Worm (Caenorhabditis elegans): Measurements from ENCODE around the gene T05A7.3.
A peak's percentile ranks its signal among the peaks of the same experiment; 100 is the strongest.

The T05A7.3 gene

ce11 chrII:4686941-4687340 is 11.4 kb downstream of the T05A7.3 start, which contains the start of gene sre-39:
sre-39 (plus strand) TSS chrII:4687241.
- TF ChIP-seq elt-1 (tag; optimal IDR thresholded peaks at IDR 0.05; ENCODE audit: borderline replicate concordance, insufficient read depth) = no peak
- no peak for TF ChIP-seq zip-8 (tag; optimal IDR thresholded peaks at IDR 0.05)
- no peak for TF ChIP-seq unc-62 (GFP tag; optimal IDR thresholded peaks at IDR 0.05)
- no peak for TF ChIP-seq sptf-1 (tag; optimal IDR thresholded peaks at IDR 0.05)
- TF ChIP-seq mep-1 (tag; optimal IDR thresholded peaks at IDR 0.05) = no peak
- no peak for TF ChIP-seq ztf-11 (tag; optimal IDR thresholded peaks at IDR 0.05)
- TF ChIP-seq M03D4.4 (tag; optimal IDR thresholded peaks at IDR 0.05) = no peak
- TF ChIP-seq hlh-1 (tag; optimal IDR thresholded peaks at IDR 0.05) = no peak
- TF ChIP-seq lin-32 (GFP tag; optimal IDR thresholded peaks at IDR 0.05) = no peak
- no peak for TF ChIP-seq elt-3 (tag; optimal IDR thresholded peaks at IDR 0.05)
- TF ChIP-seq ceh-43 (GFP tag; optimal IDR thresholded peaks at IDR 0.05) = no peak
- no peak for TF ChIP-seq mab-5 (tag; optimal IDR thresholded peaks at IDR 0.05)
- TF ChIP-seq bed-3 (GFP tag; optimal IDR thresholded peaks at IDR 0.05) = no peak
- TF ChIP-seq lin-13 (tag; optimal IDR thresholded peaks at IDR 0.05) = no peak
- no peak for TF ChIP-seq drap-1 (GFP tag; optimal IDR thresholded peaks at IDR 0.05)
- TF ChIP-seq ham-2 (GFP tag; optimal IDR thresholded peaks at IDR 0.05) = no peak

- TF ChIP-seq ceh-39 (tag; optimal IDR thresholded peaks at IDR 0.05) (no peak), unc-39 (tag; optimal IDR thresholded peaks at IDR 0.05) (no peak)
Measured at ce11 chrII:4689477-4689876, 13.9 kb downstream of the T05A7.3 start, which contains the start of gene F10G7.12. F10G7.12 (plus strand) TSS chrII:4689777.

ce11 chrII:4693129-4693528 is 17.5 kb downstream of the T05A7.3 start, which contains the start of gene F10G7.5:
F10G7.5 (plus strand) TSS chrII:4693414.
- TF ChIP-seq pha-4 (tag; optimal IDR thresholded peaks at IDR 0.05) = peak; percentile 47
- no peak for TF ChIP-seq ham-2 (GFP tag; optimal IDR thresholded peaks at IDR 0.05)
- no peak for TF ChIP-seq elt-3 (tag; optimal IDR thresholded peaks at IDR 0.05)

ce11 chrII:4696055-4696454 is 20.5 kb downstream of the T05A7.3 start:
- no peak for TF ChIP-seq pha-4 (tag; optimal IDR thresholded peaks at IDR 0.05)
- no peak for TF ChIP-seq mab-5 (tag; optimal IDR thresholded peaks at IDR 0.05)
- TF ChIP-seq ham-2 (GFP tag; optimal IDR thresholded peaks at IDR 0.05) = no peak
- TF ChIP-seq flh-1 (GFP tag; optimal IDR thresholded peaks at IDR 0.05) = no peak
- no peak for TF ChIP-seq hlh-1 (tag; optimal IDR thresholded peaks at IDR 0.05)
- no peak for TF ChIP-seq nhr-76 (tag; optimal IDR thresholded peaks at IDR 0.05)
- no peak for TF ChIP-seq ztf-11 (tag; optimal IDR thresholded peaks at IDR 0.05)
- no peak for TF ChIP-seq unc-120 (tag; optimal IDR thresholded peaks at IDR 0.05; ENCODE audit: poor library complexity, severe bottlenecking)
- TF ChIP-seq blmp-1 (tag; optimal IDR thresholded peaks at IDR 0.05) = no peak
- no peak for TF ChIP-seq ceh-43 (GFP tag; optimal IDR thresholded peaks at IDR 0.05)
- no peak for TF ChIP-seq ceh-83 (GFP tag; optimal IDR thresholded peaks at IDR 0.05)
- no peak for TF ChIP-seq lin-13 (tag; optimal IDR thresholded peaks at IDR 0.05)
- TF ChIP-seq mls-2 (tag; optimal IDR thresholded peaks at IDR 0.05) = no peak
- no peak for TF ChIP-seq nhr-237 (tag; optimal IDR thresholded peaks at IDR 0.05)
- TF ChIP-seq tbx-8 (GFP tag; optimal IDR thresholded peaks at IDR 0.05) = no peak
- no peak for TF ChIP-seq elt-1 (tag; optimal IDR thresholded peaks at IDR 0.05; ENCODE audit: borderline replicate concordance, insufficient read depth)
- no peak for TF ChIP-seq unc-39 (tag; optimal IDR thresholded peaks at IDR 0.05)
- no peak for TF ChIP-seq elt-3 (tag; optimal IDR thresholded peaks at IDR 0.05)
- no peak for TF ChIP-seq sem-2 (GFP tag; optimal IDR thresholded peaks at IDR 0.05)
- TF ChIP-seq zip-8 (tag; optimal IDR thresholded peaks at IDR 0.05) = no peak

ce11 chrII:4698266-4698771 is 22.7 kb downstream of the T05A7.3 start, which contains the start of the genes rpn-5 and scc-1:
rpn-5 (minus strand) TSS chrII:4698427.
scc-1 (plus strand) TSS chrII:4698721.
- peak; percentile 80 for TF ChIP-seq ces-1 (GFP tag; optimal IDR thresholded peaks at IDR 0.05)
- TF ChIP-seq bed-3 (GFP tag; optimal IDR thresholded peaks at IDR 0.05) = no peak
- no peak for TF ChIP-seq cnd-1 (tag; optimal IDR thresholded peaks at IDR 0.05)
- no peak for TF ChIP-seq ceh-43 (GFP tag; optimal IDR thresholded peaks at IDR 0.05)
- peak; percentile 71 for TF ChIP-seq nhr-237 (tag; optimal IDR thresholded peaks at IDR 0.05)
- no peak for TF ChIP-seq unc-39 (tag; optimal IDR thresholded peaks at IDR 0.05)
- TF ChIP-seq snpc-4 (tag; optimal IDR thresholded peaks at IDR 0.05) = no peak
- no peak for TF ChIP-seq ham-2 (GFP tag; optimal IDR thresholded peaks at IDR 0.05)
- TF ChIP-seq hlh-1 (tag; optimal IDR thresholded peaks at IDR 0.05) = peak; percentile 43
- TF ChIP-seq ceh-83 (GFP tag; optimal IDR thresholded peaks at IDR 0.05) = no peak
- no peak for TF ChIP-seq tbx-8 (GFP tag; optimal IDR thresholded peaks at IDR 0.05)
- no peak for TF ChIP-seq mab-5 (tag; optimal IDR thresholded peaks at IDR 0.05)
- TF ChIP-seq ceh-39 (tag; optimal IDR thresholded peaks at IDR 0.05) = peak; percentile 55
- peak; percentile 88 for TF ChIP-seq unc-62 (GFP tag; optimal IDR thresholded peaks at IDR 0.05)
- no peak for TF ChIP-seq zip-8 (tag; optimal IDR thresholded peaks at IDR 0.05)
- TF ChIP-seq pha-4 (tag; optimal IDR thresholded peaks at IDR 0.05) = peak; percentile 85
- no peak for TF ChIP-seq nhr-28 (tag; optimal IDR thresholded peaks at IDR 0.05)
- TF ChIP-seq mls-2 (tag; optimal IDR thresholded peaks at IDR 0.05) = no peak
- TF ChIP-seq elt-1 (tag; optimal IDR thresholded peaks at IDR 0.05; ENCODE audit: borderline replicate concordance, insufficient read depth) = no peak
- peak; percentile 55 for TF ChIP-seq mep-1 (tag; optimal IDR thresholded peaks at IDR 0.05)
- TF ChIP-seq lin-13 (tag; optimal IDR thresholded peaks at IDR 0.05) = peak; percentile 42
- TF ChIP-seq ztf-11 (tag; optimal IDR thresholded peaks at IDR 0.05) = no peak
- TF ChIP-seq lsy-2 (tag; optimal IDR thresholded peaks at IDR 0.05) = peak; percentile 99
- TF ChIP-seq elt-3 (tag; optimal IDR thresholded peaks at IDR 0.05) = no peak
- TF ChIP-seq nhr-76 (tag; optimal IDR thresholded peaks at IDR 0.05) = no peak
- no peak for TF ChIP-seq sem-2 (GFP tag; optimal IDR thresholded peaks at IDR 0.05)
- no peak for TF ChIP-seq lin-32 (GFP tag; optimal IDR thresholded peaks at IDR 0.05)
- TF ChIP-seq drap-1 (GFP tag; optimal IDR thresholded peaks at IDR 0.05) = no peak
- TF ChIP-seq blmp-1 (tag; optimal IDR thresholded peaks at IDR 0.05) = no peak
- TF ChIP-seq flh-1 (GFP tag; optimal IDR thresholded peaks at IDR 0.05) = no peak
- TF ChIP-seq nhr-12 (tag; optimal IDR thresholded peaks at IDR 0.05) = no peak
- TF ChIP-seq unc-120 (tag; optimal IDR thresholded peaks at IDR 0.05; ENCODE audit: poor library complexity, severe bottlenecking) = no peak
- peak; percentile 8 for TF ChIP-seq sptf-1 (tag; optimal IDR thresholded peaks at IDR 0.05)
- TF ChIP-seq nhr-2 (tag; optimal IDR thresholded peaks at IDR 0.05) = no peak
- no peak for TF ChIP-seq M03D4.4 (tag; optimal IDR thresholded peaks at IDR 0.05)

Data from whole organism, mixed stage, embryonic.